Fruit fly (Drosophila melanogaster) whole organism, wandering third instar larva: ENCODE data around the gene CG32267.

Experiments used
- Abd-B ChIP-seq: fragments of >200 bp; optimal IDR thresholded peaks from 2 replicates; lab custom pipeline; 2017; ENCODE audit warnings: missing biosample characterization, missing genetic modification characterization
- CG32264 ChIP-seq: fragments of 200-800 bp; sonication (Bioruptor generic); optimal IDR thresholded peaks from 2 replicates; lab custom pipeline; 2016; ENCODE audit warnings: missing biosample characterization, missing genetic modification characterization
- CG9705 ChIP-seq: fragments of 200-800 bp; sonication (Bioruptor generic); optimal IDR thresholded peaks from 2 replicates; lab custom pipeline; 2018; ENCODE audit warnings: missing biosample characterization, mild to moderate bottlenecking, missing genetic modification characterization
- CrebA ChIP-seq: fragments of 200-800 bp; sonication (Bioruptor generic); optimal IDR thresholded peaks from 2 replicates; lab custom pipeline; 2016; ENCODE audit warnings: missing biosample characterization, mild to moderate bottlenecking, missing genetic modification characterization, borderline replicate concordance
- Dfd ChIP-seq: fragments of >200 bp; optimal IDR thresholded peaks from 2 replicates; lab custom pipeline; 2017; ENCODE audit warnings: missing biosample characterization, missing genetic modification characterization
- Dif ChIP-seq: fragments of 200-275, 200-300 bp; sonication (Bioruptor generic); optimal IDR thresholded peaks from 2 replicates; lab custom pipeline; 2018; ENCODE audit warnings: missing biosample characterization, missing genetic modification characterization; ENCODE audit not compliant: partially characterized antibody
- GATAd ChIP-seq: sonication (Bioruptor generic); optimal IDR thresholded peaks from 2 replicates; lab custom pipeline; 2016; ENCODE audit warnings: missing biosample characterization, missing genetic modification characterization
- HLH106 ChIP-seq: fragments of 200-800 bp; optimal IDR thresholded peaks from 3 replicates; lab custom pipeline; 2019; ENCODE audit warnings: missing biosample characterization, mild to moderate bottlenecking, missing genetic modification characterization, moderate library complexity
- Hnf4 ChIP-seq: fragments of 200-800 bp; sonication (Bioruptor generic); optimal IDR thresholded peaks from 2 replicates; lab custom pipeline; 2016; ENCODE audit warnings: missing biosample characterization, mild to moderate bottlenecking, missing genetic modification characterization
- Hr78 ChIP-seq: fragments of >200 bp; optimal IDR thresholded peaks from 2 replicates; lab custom pipeline; 2017; ENCODE audit warnings: missing biosample characterization, missing genetic modification characterization
- Hr83 ChIP-seq: fragments of 200-300 bp; sonication (Bioruptor generic); optimal IDR thresholded peaks from 2 replicates; lab custom pipeline; 2016; ENCODE audit warnings: missing biosample characterization, mild to moderate bottlenecking, missing genetic modification characterization, moderate library complexity; ENCODE audit not compliant: poor library complexity, severe bottlenecking
- Jra ChIP-seq: sonication (Bioruptor generic); optimal IDR thresholded peaks from 2 replicates; lab custom pipeline; 2016; ENCODE audit warnings: missing biosample characterization, missing genetic modification characterization
- Mio ChIP-seq: sonication (Bioruptor generic); optimal IDR thresholded peaks from 2 replicates; lab custom pipeline; 2016; ENCODE audit warnings: missing biosample characterization, missing genetic modification characterization
- Myc ChIP-seq: fragments of >200 bp; optimal IDR thresholded peaks from 2 replicates; lab custom pipeline; 2017
- N ChIP-seq: fragments of >200 bp; optimal IDR thresholded peaks from 2 replicates; lab custom pipeline; 2018; ENCODE audit warnings: missing biosample characterization, missing external identifiers, missing genetic modification characterization
- OdsH ChIP-seq: fragments of 200-800 bp; sonication (Bioruptor generic); optimal IDR thresholded peaks from 2 replicates; lab custom pipeline; 2016; ENCODE audit warnings: missing biosample characterization, mild to moderate bottlenecking, missing genetic modification characterization
- Rel ChIP-seq, 2 experiments: fragments of 200-800 bp; sonication (Bioruptor generic) in 1 of 2; optimal IDR thresholded peaks; 2 replicates in 1 of 2; 3 replicates in 1 of 2; lab custom pipeline; 2016 to 2019; ENCODE audit warnings: mild to moderate bottlenecking in 2 of 2, missing biosample characterization in 2 of 2, missing genetic modification characterization in 2 of 2, moderate library complexity in 1 of 2
- Sp1 ChIP-seq: fragments of 200-800 bp; sonication (Bioruptor generic); optimal IDR thresholded peaks from 3 replicates; lab custom pipeline; 2019; ENCODE audit warnings: missing biosample characterization, mild to moderate bottlenecking, missing genetic modification characterization, moderate library complexity
- Vsx2 ChIP-seq: fragments of 200-300, 225-300 bp; sonication (Bioruptor generic); optimal IDR thresholded peaks from 2 replicates; lab custom pipeline; 2018; ENCODE audit warnings: missing biosample characterization, missing genetic modification characterization; ENCODE audit not compliant: partially characterized antibody
- br ChIP-seq: fragments of 200-800 bp; sonication (Bioruptor generic); optimal IDR thresholded peaks from 2 replicates; lab custom pipeline; 2016; ENCODE audit warnings: missing biosample characterization, missing genetic modification characterization
- brk ChIP-seq: fragments of 200-800 bp; sonication (Bioruptor generic); optimal IDR thresholded peaks from 2 replicates; lab custom pipeline; 2016; ENCODE audit warnings: missing biosample characterization, mild to moderate bottlenecking, missing genetic modification characterization
- dl ChIP-seq, 2 experiments: fragments of 175-275, 200-275 bp in 1 of 2; fragments of 200-275 bp in 1 of 2; sonication (Bioruptor generic); optimal IDR thresholded peaks; lab custom pipeline; 2018; ENCODE audit warnings: mild to moderate bottlenecking in 2 of 2, missing biosample characterization in 2 of 2, missing genetic modification characterization in 2 of 2, moderate library complexity in 2 of 2; ENCODE audit not compliant: partially characterized antibody in 2 of 2, insufficient read depth in 1 of 2
- dmrt93B ChIP-seq: fragments of 200-800 bp; sonication (Bioruptor generic); optimal IDR thresholded peaks from 2 replicates; lab custom pipeline; 2018; ENCODE audit warnings: missing biosample characterization, mild to moderate bottlenecking, missing genetic modification characterization
- dsf ChIP-seq: sonication (Bioruptor generic); optimal IDR thresholded peaks from 2 replicates; lab custom pipeline; 2016; ENCODE audit warnings: missing biosample characterization, missing genetic modification characterization, borderline replicate concordance
- ey ChIP-seq: fragments of 200-800 bp; sonication (Bioruptor generic); optimal IDR thresholded peaks from 2 replicates; lab custom pipeline; 2016; ENCODE audit warnings: missing biosample characterization, missing genetic modification characterization
- foxo ChIP-seq, 2 experiments: fragments of 200-800 bp; sonication (Bioruptor generic); optimal IDR thresholded peaks; 2 replicates in 1 of 2; 3 replicates in 1 of 2; lab custom pipeline; 2016 to 2017; ENCODE audit warnings: missing biosample characterization in 2 of 2, missing genetic modification characterization in 2 of 2
- fru ChIP-seq: fragments of 200-800 bp; sonication (Bioruptor generic); optimal IDR thresholded peaks from 3 replicates; lab custom pipeline; 2016; ENCODE audit warnings: missing biosample characterization, mild to moderate bottlenecking, missing genetic modification characterization
- h ChIP-seq: fragments of 200-800 bp; sonication (Bioruptor generic); optimal IDR thresholded peaks from 3 replicates; lab custom pipeline; 2016; ENCODE audit warnings: missing biosample characterization, mild to moderate bottlenecking, missing genetic modification characterization
- lola ChIP-seq: fragments of >200 bp; optimal IDR thresholded peaks from 2 replicates; lab custom pipeline; 2017; ENCODE audit warnings: missing biosample characterization, missing genetic modification characterization
- pan ChIP-seq: fragments of >200 bp; optimal IDR thresholded peaks from 2 replicates; lab custom pipeline; 2017
- psq ChIP-seq: fragments of 200-800 bp; sonication (Bioruptor generic); optimal IDR thresholded peaks from 3 replicates; lab custom pipeline; 2017; ENCODE audit warnings: missing biosample characterization, mild to moderate bottlenecking, missing genetic modification characterization, moderate library complexity
- rgr ChIP-seq: fragments of 200-800 bp; sonication (Bioruptor generic); optimal IDR thresholded peaks from 3 replicates; lab custom pipeline; 2016; ENCODE audit warnings: missing biosample characterization, mild to moderate bottlenecking, missing genetic modification characterization
- sage ChIP-seq: fragments of 200-800 bp; sonication (Bioruptor generic); optimal IDR thresholded peaks from 2 replicates; lab custom pipeline; 2016; ENCODE audit warnings: missing biosample characterization, mild to moderate bottlenecking, missing genetic modification characterization
- sv ChIP-seq: fragments of 200-800 bp; sonication (Bioruptor generic); optimal IDR thresholded peaks from 3 replicates; lab custom pipeline; 2016; ENCODE audit warnings: missing biosample characterization, missing genetic modification characterization
- tai ChIP-seq: sonication (Bioruptor generic); optimal IDR thresholded peaks from 2 replicates; lab custom pipeline; 2016; ENCODE audit warnings: missing biosample characterization, missing genetic modification characterization
- usp ChIP-seq: fragments of >200 bp; optimal IDR thresholded peaks from 2 replicates; lab custom pipeline; 2017; ENCODE audit warnings: missing biosample characterization, missing genetic modification characterization
- woc ChIP-seq: sonication (Bioruptor generic); optimal IDR thresholded peaks from 2 replicates; lab custom pipeline; 2016; ENCODE audit warnings: missing biosample characterization, mild to moderate bottlenecking, missing genetic modification characterization

The CG32267 gene

DNA sequence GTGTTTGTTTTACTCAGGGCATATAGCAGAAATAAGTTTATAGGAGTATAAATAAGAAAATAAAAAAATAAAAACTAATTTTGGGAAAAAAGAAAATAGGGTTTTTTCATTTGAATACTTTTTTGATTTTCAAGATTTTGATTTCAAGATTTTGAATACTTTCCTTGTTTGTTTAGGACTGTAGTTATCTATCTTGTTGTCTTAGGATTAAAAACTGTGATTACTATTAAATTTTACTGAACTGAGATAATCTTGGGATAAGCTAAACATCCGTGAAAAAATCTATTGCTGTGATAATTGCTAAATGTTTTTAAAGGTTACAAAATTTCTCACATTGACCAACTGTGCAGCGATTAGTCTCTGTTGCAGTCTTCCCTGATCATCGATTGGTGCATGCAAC is 41.1 kb upstream of the CG32267 start:
- TF ChIP-seq Vsx2 (GFP tag; lab: Kevin White, UChicago) (no peak), Dfd (no peak), Dif (GFP tag; lab: Kevin White, UChicago) (no peak), sv (GFP tag; lab: Kevin White, UChicago) (no peak), ey (peak; percentile 30), Myc (no peak), Hr78 (no peak), Jra (no peak), Mio (no peak), Abd-B (no peak), h (GFP tag; lab: Kevin White, UChicago) (peak; percentile 53), dl (GFP tag; optimal IDR thresholded peaks at IDR 0.05; lab: Kevin White, UChicago; ENCODE audit: insufficient read depth in 1 of 2, partially characterized antibody in 2 of 2) (no peak), N (GFP tag; lab: Kevin White, UChicago) (no peak), HLH106 (tag; lab: Kevin White, UChicago) (peak; percentile 58), fru (GFP tag; lab: Kevin White, UChicago) (peak; percentile 65), rgr (GFP tag; lab: Kevin White, UChicago) (peak; percentile 23), tai (no peak), dmrt93B (peak; percentile 34), CrebA (GFP tag; lab: Kevin White, UChicago) (no peak), Hnf4 (GFP tag; lab: Kevin White, UChicago) (no peak), lola (GFP tag; lab: Kevin White, UChicago) (no peak), GATAd (GFP tag; lab: Kevin White, UChicago) (no peak), psq (GFP tag; lab: Kevin White, UChicago) (peak; percentile 48), Hr83 (GFP tag; lab: Kevin White, UChicago) (no peak), br (no peak), CG9705 (no peak), usp (no peak), Sp1 (peak; percentile 62), Rel (GFP tag; optimal IDR thresholded peaks at IDR 0.05; lab: Kevin White, UChicago) (no peak), Rel (tag; optimal IDR thresholded peaks at IDR 0.05; lab: Kevin White, UChicago) (no peak), foxo (GFP tag; optimal IDR thresholded peaks at IDR 0.05; lab: Kevin White, UChicago) (peak in 1 of 2 experiments; percentile 62), woc (GFP tag; lab: Kevin White, UChicago) (peak; percentile 20), pan (lab: Kevin White, UChicago) (no peak), OdsH (GFP tag; lab: Kevin White, UChicago) (peak; percentile 49), dsf (GFP tag; lab: Kevin White, UChicago) (no peak), CG32264 (GFP tag; lab: Kevin White, UChicago) (no peak), brk (no peak)
- TF ChIP-seq, all 38 proteins: peak for 11

- TF ChIP-seq Dif (GFP tag; lab: Kevin White, UChicago), result peak; percentile 1
- no peak for TF ChIP-seq psq (GFP tag; lab: Kevin White, UChicago)
- TF ChIP-seq Vsx2 (GFP tag; lab: Kevin White, UChicago), result peak; percentile 44
These were observed 40.7 kb upstream of the CG32267 start, which contains the start of gene ImpE2 for dm6 chr3L:3512567-3512966. ImpE2 (minus strand) TSS chr3L:3512681.

dm6 chr3L:3503248-3503647 is 31.3 kb upstream of the CG32267 start:
- TF ChIP-seq N (GFP tag; lab: Kevin White, UChicago), result no peak
- no peak for TF ChIP-seq Vsx2 (GFP tag; lab: Kevin White, UChicago)
- no peak for TF ChIP-seq foxo (GFP tag; optimal IDR thresholded peaks at IDR 0.05; lab: Kevin White, UChicago)
- no peak for TF ChIP-seq CG9705
- no peak for TF ChIP-seq h (GFP tag; lab: Kevin White, UChicago)
- no peak for TF ChIP-seq psq (GFP tag; lab: Kevin White, UChicago)
- no peak for TF ChIP-seq Abd-B
- no peak for TF ChIP-seq sage
- no peak for TF ChIP-seq HLH106 (tag; lab: Kevin White, UChicago)
- TF ChIP-seq CG32264 (GFP tag; lab: Kevin White, UChicago), result no peak
- TF ChIP-seq woc (GFP tag; lab: Kevin White, UChicago), result no peak
- TF ChIP-seq GATAd (GFP tag; lab: Kevin White, UChicago), result no peak
- TF ChIP-seq sv (GFP tag; lab: Kevin White, UChicago), result no peak
- no peak for TF ChIP-seq rgr (GFP tag; lab: Kevin White, UChicago)
- TF ChIP-seq brk, result no peak
- no peak for TF ChIP-seq usp
- TF ChIP-seq tai, result no peak
